Fruit fly (Drosophila melanogaster) Kc167 (cell line): ENCODE data around the gene CG10301.

ENCODE experiments used
- Sin3A ChIP-seq: fragments of >200 bp; optimal IDR thresholded peaks from 2 replicates; lab custom pipeline; 2018; ENCODE audit warnings: missing external identifiers
- ttk ChIP-seq: sonication (Bioruptor generic); optimal IDR thresholded peaks from 2 replicates; lab custom pipeline; 2017; ENCODE audit warnings: missing external identifiers

DNA sequence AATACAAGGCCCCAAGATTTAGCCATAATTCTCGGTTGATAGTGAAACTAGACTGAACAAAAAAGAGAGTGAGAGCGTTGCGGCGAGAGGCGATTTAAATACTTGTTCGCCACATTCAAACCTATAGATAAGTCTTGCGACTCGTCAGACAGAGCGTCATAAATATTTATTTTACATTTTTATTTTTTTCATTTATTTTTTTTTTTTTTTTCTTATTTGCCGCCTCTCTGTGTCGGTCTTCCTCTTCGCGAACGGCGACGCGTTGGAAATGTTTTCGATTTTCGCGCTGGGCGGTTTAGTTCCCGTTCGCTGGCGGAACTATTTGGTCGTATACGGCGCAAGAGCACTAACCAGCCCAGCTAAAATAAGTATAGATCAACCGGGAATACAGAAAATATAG is 18.1 kb downstream of the CG10301 start:
- no peak for TF ChIP-seq Sin3A (lab: Kevin White, UChicago)
- no peak for TF ChIP-seq ttk (lab: Kevin White, UChicago)
